Worm (Caenorhabditis elegans) whole organism, L1 larva: Measurements from ENCODE around the gene D1086.7.

ENCODE experiments used
- C34B4.2 ChIP-seq: sonication (generic microtip); optimal IDR thresholded peaks from 2 replicates; lab custom pipeline; 2017; ENCODE audit warnings: mild to moderate bottlenecking, missing genetic modification characterization, missing compliant biosample characterization
- F16B12.6 ChIP-seq: fragments of 150-350 bp; optimal IDR thresholded peaks from 2 replicates; lab custom pipeline; 2014; ENCODE audit warnings: missing biosample characterization, missing genetic modification characterization
- ama-1 ChIP-seq: fragments of 150-350 bp; optimal IDR thresholded peaks from 2 replicates; lab custom pipeline; 2014
- blmp-1 ChIP-seq: fragments of 150-350 bp; optimal IDR thresholded peaks from 2 replicates; lab custom pipeline; 2014; ENCODE audit warnings: missing biosample characterization, missing genetic modification characterization
- ceh-63 ChIP-seq: fragments of 200-800 bp; sonication (Bioruptor generic); optimal IDR thresholded peaks from 2 replicates; lab custom pipeline; 2018; ENCODE audit warnings: mild to moderate bottlenecking, missing genetic modification characterization, missing compliant biosample characterization
- ceh-82 ChIP-seq, 3 experiments: fragments of 150-350 bp in 1 of 3; sonication (generic microtip) in 2 of 3; optimal IDR thresholded peaks; 2 replicates each; lab custom pipeline; 2014 to 2017; ENCODE audit warnings: missing biosample characterization in 3 of 3, missing genetic modification characterization in 3 of 3
- ceh-88 ChIP-seq: fragments of 200-800 bp; sonication (Bioruptor generic); IDR thresholded peaks from 2 replicates; pipeline ENCODE4 v1.3.6; 2022; ENCODE audit warnings: missing genetic modification characterization, missing compliant biosample characterization
- ceh-90 ChIP-seq: sonication (generic microtip); optimal IDR thresholded peaks from 2 replicates; lab custom pipeline; 2016; ENCODE audit warnings: missing genetic modification characterization, missing compliant biosample characterization
- dsc-1 ChIP-seq: sonication (generic microtip); optimal IDR thresholded peaks from 2 replicates; lab custom pipeline; 2016; ENCODE audit warnings: mild to moderate bottlenecking, missing genetic modification characterization, missing compliant biosample characterization
- efl-1 ChIP-seq, 4 experiments: fragments of 150-350 bp; optimal IDR thresholded peaks in 3 of 4; peaks in 1 of 4; 1 replicate in 1 of 4; 2 replicates in 3 of 4; lab custom pipeline; 2014; ENCODE audit warnings: missing biosample characterization in 2 of 4, missing genetic modification characterization in 2 of 4, missing genetic modification reagents in 2 of 4
- efl-3 ChIP-seq: fragments of 200-800 bp; sonication (Bioruptor generic); optimal IDR thresholded peaks from 2 replicates; lab custom pipeline; 2018; ENCODE audit warnings: mild to moderate bottlenecking, missing genetic modification characterization, missing compliant biosample characterization
- egl-13 ChIP-seq: sonication (generic microtip); optimal IDR thresholded peaks from 2 replicates; lab custom pipeline; 2016; ENCODE audit warnings: missing genotype, missing genetic modification reagents, missing genetic modification characterization, missing compliant biosample characterization
- elt-2 ChIP-seq: sonication (generic microtip); optimal IDR thresholded peaks from 2 replicates; lab custom pipeline; 2016; ENCODE audit warnings: missing genetic modification characterization, mild to moderate bottlenecking, inconsistent platforms, missing compliant biosample characterization, missing genetic modification reagents
- elt-3 ChIP-seq, 6 experiments: fragments of 150-350 bp in 1 of 6; sonication (generic microtip); optimal IDR thresholded peaks; 2 replicates each; lab custom pipeline; 2017 to 2018; ENCODE audit warnings: missing biosample characterization in 6 of 6, missing genetic modification characterization in 6 of 6, inconsistent platforms in 1 of 6
- ets-5 ChIP-seq: fragments of 200-800 bp; sonication (Bioruptor generic); IDR thresholded peaks from 2 replicates; pipeline ENCODE4 v1.3.6; 2022; ENCODE audit warnings: missing genetic modification characterization, missing compliant biosample characterization
- fkh-10 ChIP-seq: sonication (generic microtip); optimal IDR thresholded peaks from 2 replicates; lab custom pipeline; 2017; ENCODE audit warnings: missing biosample characterization, missing genetic modification reagents, missing genetic modification characterization
- fkh-4 ChIP-seq: sonication (generic microtip); optimal IDR thresholded peaks from 2 replicates; lab custom pipeline; 2016; ENCODE audit warnings: missing compliant biosample characterization, missing genetic modification characterization, borderline replicate concordance
- fkh-8 ChIP-seq: sonication (generic microtip); optimal IDR thresholded peaks from 2 replicates; lab custom pipeline; 2016; ENCODE audit warnings: mild to moderate bottlenecking, missing genetic modification characterization, missing compliant biosample characterization
- fos-1 ChIP-seq: fragments of 150-350 bp; optimal IDR thresholded peaks from 2 replicates; lab custom pipeline; 2014; ENCODE audit warnings: missing biosample characterization, missing genetic modification characterization
- grh-1 ChIP-seq: fragments of 200-800 bp; sonication (Bioruptor generic); IDR thresholded peaks from 2 replicates; pipeline ENCODE4 v1.3.6; 2022; ENCODE audit warnings: missing genetic modification reagents, missing genetic modification characterization, missing compliant biosample characterization
- hlh-17 ChIP-seq: fragments of 200-800 bp; sonication (Bioruptor generic); optimal IDR thresholded peaks from 2 replicates; lab custom pipeline; 2018; ENCODE audit warnings: missing genetic modification characterization, mild to moderate bottlenecking, missing compliant biosample characterization, moderate library complexity, borderline replicate concordance
- hlh-4 ChIP-seq: sonication (generic microtip); optimal IDR thresholded peaks from 2 replicates; lab custom pipeline; 2016; ENCODE audit warnings: mild to moderate bottlenecking, missing genetic modification characterization, missing compliant biosample characterization
- hpl-2 ChIP-seq: fragments of 150-350 bp; optimal IDR thresholded peaks from 2 replicates; lab custom pipeline; 2014; ENCODE audit warnings: missing biosample characterization, missing genetic modification reagents, missing genetic modification characterization
- jun-1 ChIP-seq: fragments of 150-350 bp; optimal IDR thresholded peaks from 2 replicates; lab custom pipeline; 2014; ENCODE audit warnings: missing biosample characterization, missing genetic modification reagents, missing genetic modification characterization
- lin-14 ChIP-seq: fragments of 200-800 bp; sonication (Bioruptor generic); optimal IDR thresholded peaks from 2 replicates; lab custom pipeline; 2018; ENCODE audit warnings: mild to moderate bottlenecking, missing genetic modification characterization, moderate library complexity, missing compliant biosample characterization
- lin-15B ChIP-seq: fragments of 150-350 bp; sonication (generic microtip); optimal IDR thresholded peaks from 3 replicates; lab custom pipeline; 2014; ENCODE audit warnings: missing biosample characterization, missing genetic modification characterization
- lin-39 ChIP-seq: fragments of 150-350 bp; optimal IDR thresholded peaks from 2 replicates; lab custom pipeline; 2014; ENCODE audit warnings: missing biosample characterization, missing genetic modification reagents, missing genetic modification characterization
- lir-3 ChIP-seq: sonication (generic microtip); optimal IDR thresholded peaks from 2 replicates; lab custom pipeline; 2016; ENCODE audit warnings: mild to moderate bottlenecking, missing genetic modification characterization, moderate library complexity, missing compliant biosample characterization; ENCODE audit not compliant: poor library complexity
- lsy-2 ChIP-seq, 2 experiments: fragments of 150-350 bp; optimal IDR thresholded peaks; 2 replicates each; lab custom pipeline; 2014; ENCODE audit warnings: missing biosample characterization in 2 of 2, missing genetic modification characterization in 2 of 2
- mab-9 ChIP-seq: fragments of 200-800 bp; sonication (Bioruptor generic); IDR thresholded peaks from 2 replicates; pipeline ENCODE4 v1.3.6; 2022; ENCODE audit warnings: missing genetic modification reagents, missing genetic modification characterization, missing compliant biosample characterization
- mdl-1 ChIP-seq, 2 experiments: fragments of 150-350 bp; optimal IDR thresholded peaks; 2 replicates each; lab custom pipeline; 2014 to 2017; ENCODE audit warnings: missing biosample characterization in 2 of 2, missing genetic modification characterization in 2 of 2, inconsistent platforms in 1 of 2
- mep-1 ChIP-seq: fragments of 150-350 bp; optimal IDR thresholded peaks from 2 replicates; lab custom pipeline; 2014; ENCODE audit warnings: missing biosample characterization, missing genetic modification characterization
- nhr-19 ChIP-seq: fragments of 200-800 bp; sonication (Bioruptor generic); conservative IDR thresholded peaks from 2 replicates; pipeline ENCODE4 v1.3.6; 2022; ENCODE audit warnings: missing genetic modification characterization, missing compliant biosample characterization
- nhr-20 ChIP-seq: sonication (generic microtip); optimal IDR thresholded peaks from 2 replicates; lab custom pipeline; 2016; ENCODE audit warnings: mild to moderate bottlenecking, missing genetic modification characterization, missing compliant biosample characterization
- nhr-47 ChIP-seq: sonication (generic microtip); optimal IDR thresholded peaks from 2 replicates; lab custom pipeline; 2016; ENCODE audit warnings: mild to moderate bottlenecking, missing genetic modification characterization, moderate library complexity, missing compliant biosample characterization
- nhr-71 ChIP-seq: sonication (generic microtip); optimal IDR thresholded peaks from 2 replicates; lab custom pipeline; 2016; ENCODE audit warnings: mild to moderate bottlenecking, missing genetic modification characterization, moderate library complexity, missing compliant biosample characterization
- nhr-76 ChIP-seq: sonication (generic microtip); optimal IDR thresholded peaks from 2 replicates; lab custom pipeline; 2017; ENCODE audit warnings: missing biosample characterization, missing genetic modification characterization
- nhr-77 ChIP-seq: fragments of 150-350 bp; optimal IDR thresholded peaks from 2 replicates; lab custom pipeline; 2014; ENCODE audit warnings: missing biosample characterization, missing genetic modification characterization
- nhr-85 ChIP-seq: sonication (generic microtip); peaks from one replicate; lab custom pipeline; 2016; ENCODE audit warnings: missing genetic modification characterization, inconsistent platforms, missing compliant biosample characterization
- nhr-90 ChIP-seq: sonication (generic microtip); optimal IDR thresholded peaks from 2 replicates; lab custom pipeline; 2016; ENCODE audit warnings: mild to moderate bottlenecking, missing genetic modification characterization, missing compliant biosample characterization; ENCODE audit not compliant: poor library complexity
- rnt-1 ChIP-seq: sonication (generic microtip); optimal IDR thresholded peaks from 2 replicates; lab custom pipeline; 2016; ENCODE audit warnings: mild to moderate bottlenecking, missing genetic modification characterization, moderate library complexity, missing compliant biosample characterization
- snpc-4 ChIP-seq: fragments of 150-350 bp; optimal IDR thresholded peaks from 2 replicates; lab custom pipeline; 2014; ENCODE audit warnings: missing biosample characterization, missing genetic modification characterization
- snu-23 ChIP-seq: sonication (generic microtip); optimal IDR thresholded peaks from 2 replicates; lab custom pipeline; 2016; ENCODE audit warnings: missing genetic modification characterization, missing compliant biosample characterization
- sox-4 ChIP-seq: sonication (generic microtip); optimal IDR thresholded peaks from 2 replicates; lab custom pipeline; 2016; ENCODE audit warnings: missing genetic modification characterization, missing compliant biosample characterization
- sup-37 ChIP-seq: fragments of 200-800 bp; sonication (Bioruptor generic); optimal IDR thresholded peaks from 2 replicates; lab custom pipeline; 2018; ENCODE audit warnings: mild to moderate bottlenecking, missing genetic modification characterization, missing compliant biosample characterization
- swsn-7 ChIP-seq: sonication (generic microtip); optimal IDR thresholded peaks from 2 replicates; lab custom pipeline; 2016; ENCODE audit warnings: missing genetic modification characterization, missing compliant biosample characterization
- unc-130 ChIP-seq: fragments of 150-350 bp; optimal IDR thresholded peaks from 2 replicates; lab custom pipeline; 2017; ENCODE audit warnings: missing biosample characterization, missing genetic modification characterization, inconsistent platforms
- unc-98 ChIP-seq: fragments of 200-800 bp; sonication (Bioruptor generic); IDR thresholded peaks from 2 replicates; pipeline ENCODE4 v1.3.6; 2022; ENCODE audit warnings: missing genetic modification characterization, missing compliant biosample characterization
- vab-15 ChIP-seq: sonication (generic microtip); optimal IDR thresholded peaks from 2 replicates; lab custom pipeline; 2017; ENCODE audit warnings: missing genotype, mild to moderate bottlenecking, missing genetic modification characterization, missing compliant biosample characterization
- xbp-1 ChIP-seq: sonication (generic microtip); optimal IDR thresholded peaks from 2 replicates; lab custom pipeline; 2016; ENCODE audit warnings: missing genetic modification characterization, missing compliant biosample characterization
- zip-4 ChIP-seq: fragments of 200-800 bp; sonication (Bioruptor generic); optimal IDR thresholded peaks from 2 replicates; lab custom pipeline; 2018; ENCODE audit warnings: mild to moderate bottlenecking, missing genetic modification characterization, moderate library complexity, missing compliant biosample characterization
- ztf-4 ChIP-seq: fragments of 150-350 bp; optimal IDR thresholded peaks from 2 replicates; lab custom pipeline; 2014; ENCODE audit warnings: missing biosample characterization, missing genetic modification characterization

The D1086.7 gene

ce11 chrV:14055097-14055496, 29.0 kb upstream of the D1086.7 start:
- TF ChIP-seq mep-1 (tag; lab: Kevin White, UChicago) = peak; percentile 83
- TF ChIP-seq lin-39 = peak; percentile 93
- TF ChIP-seq egl-13 = peak; percentile 98
- peak; percentile 98 for TF ChIP-seq lin-14
- TF ChIP-seq efl-3 (GFP tag; lab: Kevin White, UChicago) = peak; percentile 94
- peak; percentile 90 to 92 (median 91) for TF ChIP-seq ceh-82 (tag; optimal IDR thresholded peaks at IDR 0.05; lab: Kevin White, UChicago)
- peak; percentile 97 for TF ChIP-seq fkh-8
- peak; percentile 99 for TF ChIP-seq nhr-47 (tag; lab: Kevin White, UChicago)
- peak; percentile 29 for TF ChIP-seq fkh-10 (GFP tag; lab: Kevin White, UChicago)
- peak; percentile 99 for TF ChIP-seq lir-3 (tag; lab: Kevin White, UChicago)
- TF ChIP-seq dsc-1 (tag; lab: Kevin White, UChicago) = peak; percentile 99
- TF ChIP-seq vab-15 (tag; lab: Kevin White, UChicago) = peak; percentile 88
- TF ChIP-seq nhr-90 (tag; lab: Kevin White, UChicago) = peak; percentile 100
- peak; percentile 100 for TF ChIP-seq unc-98 (GFP tag; lab: Robert Waterston, UW)
- peak; percentile 92 for TF ChIP-seq zip-4
- TF ChIP-seq rnt-1 = peak; percentile 100
- TF ChIP-seq nhr-20 (tag; lab: Kevin White, UChicago) = peak; percentile 99
- peak; percentile 2 for TF ChIP-seq ama-1 (lab: Kevin White, UChicago)
- TF ChIP-seq ceh-63 (GFP tag; lab: Kevin White, UChicago) = peak; percentile 97
- peak; percentile 96 for TF ChIP-seq elt-2 (tag; lab: Kevin White, UChicago)
- peak; percentile 19 for TF ChIP-seq F16B12.6
- peak; percentile 98 for TF ChIP-seq swsn-7 (tag; lab: Kevin White, UChicago)
- TF ChIP-seq sox-4 (tag; lab: Kevin White, UChicago) = peak; percentile 98
- peak; percentile 98 for TF ChIP-seq unc-130
- peak; percentile 85 for TF ChIP-seq snpc-4
- TF ChIP-seq nhr-76 = peak; percentile 1
- peak; percentile 65 for TF ChIP-seq lin-15B (tag; lab: Kevin White, UChicago)
- TF ChIP-seq ceh-90 (tag; lab: Kevin White, UChicago) = peak; percentile 99
- TF ChIP-seq C34B4.2 = peak; percentile 92
- TF ChIP-seq hlh-4 (tag; lab: Kevin White, UChicago) = peak; percentile 95
- peak; percentile 87 for TF ChIP-seq jun-1 (tag; lab: Kevin White, UChicago)
- TF ChIP-seq nhr-85 = peak; percentile 100
- TF ChIP-seq ceh-88 = peak; percentile 99
- TF ChIP-seq hlh-17 (GFP tag; lab: Kevin White, UChicago) = peak; percentile 94
- peak; percentile 67; the same call in 1 of the 2 replicates for TF ChIP-seq ets-5 (GFP tag; lab: Robert Waterston, UW)
- peak; percentile 100 for TF ChIP-seq mab-9 (GFP tag; lab: Robert Waterston, UW)
- peak; percentile 96 for TF ChIP-seq xbp-1
- TF ChIP-seq mdl-1 (tag; optimal IDR thresholded peaks at IDR 0.05; lab: Kevin White, UChicago) = peak in 1 of 2 experiments; percentile 90
- TF ChIP-seq sup-37 (GFP tag; lab: Kevin White, UChicago) = peak; percentile 94
- TF ChIP-seq efl-1 (optimal IDR thresholded peaks at IDR 0.05; lab: Kevin White, UChicago) = peak; percentile 90 to 91
- peak; percentile 84 to 99 for TF ChIP-seq efl-1 (GFP tag; optimal IDR thresholded peaks at IDR 0.05 in 1 of 2; lab: Kevin White, UChicago)
- peak; percentile 59 for TF ChIP-seq blmp-1
- TF ChIP-seq snu-23 (GFP tag; lab: Kevin White, UChicago) = peak; percentile 98
- peak; percentile 99 for TF ChIP-seq grh-1 (GFP tag; lab: Robert Waterston, UW)
- peak; percentile 66 for TF ChIP-seq fos-1
- TF ChIP-seq ztf-4 = peak; percentile 95
- peak; percentile 53 for TF ChIP-seq hpl-2 (GFP tag; lab: Kevin White, UChicago)
- TF ChIP-seq nhr-19 (GFP tag; lab: Robert Waterston, UW) = peak; percentile 100
- TF ChIP-seq nhr-71 (tag; lab: Kevin White, UChicago) = peak; percentile 99
- TF ChIP-seq lsy-2 (tag; optimal IDR thresholded peaks at IDR 0.05; lab: Kevin White, UChicago) = peak; percentile 87 to 91
- peak; percentile 82 for TF ChIP-seq nhr-77 (tag; lab: Kevin White, UChicago)
- peak; percentile 100 for TF ChIP-seq fkh-4 (tag; lab: Kevin White, UChicago)
- TF ChIP-seq elt-3 (tag; optimal IDR thresholded peaks at IDR 0.05; lab: Kevin White, UChicago) = peak in 4 of 6 experiments; percentile 18 to 85 (median 64)
